Fruit fly (Drosophila melanogaster) whole organism, embryonic: ENCODE measurements around the gene Cmtr1.

Experiments used
- Aef1 ChIP-seq: fragments of 200-800 bp; sonication (Bioruptor generic); IDR thresholded peaks from 3 replicates; pipeline ENCODE4 v1.3.6; 2022; ENCODE audit warnings: missing biosample characterization, missing genetic modification characterization
- Asciz ChIP-seq: fragments of 200-800 bp; sonication (Bioruptor generic); optimal IDR thresholded peaks from 2 replicates; lab custom pipeline; 2017; ENCODE audit warnings: missing biosample characterization, mild to moderate bottlenecking, missing genetic modification characterization, missing genetic modification reagents
- Atf6 ChIP-seq: fragments of 200-800 bp; sonication (Bioruptor generic); IDR thresholded peaks from 2 replicates; pipeline ENCODE4 v1.3.6; 2022; ENCODE audit warnings: missing biosample characterization, missing genetic modification characterization
- CG11085 ChIP-seq: fragments of 200-800 bp; sonication (Bioruptor generic); IDR thresholded peaks from 2 replicates; pipeline ENCODE4 v1.3.6; 2022; ENCODE audit warnings: missing biosample characterization, missing genetic modification characterization
- CG13123 ChIP-seq: fragments of 200-800 bp; sonication (Bioruptor generic); optimal IDR thresholded peaks from 2 replicates; lab custom pipeline; 2016; ENCODE audit warnings: missing biosample characterization, missing genetic modification characterization
- CG13624 ChIP-seq: fragments of 200-800 bp; sonication (Bioruptor generic); optimal IDR thresholded peaks from 2 replicates; lab custom pipeline; 2016; ENCODE audit warnings: missing biosample characterization, missing genetic modification characterization
- CG14710 ChIP-seq: fragments of 200-800 bp; sonication (Bioruptor generic); optimal IDR thresholded peaks from 3 replicates; lab custom pipeline; 2019; ENCODE audit warnings: missing biosample characterization, mild to moderate bottlenecking, missing genetic modification characterization, moderate library complexity
- CG16813 ChIP-seq: fragments of 200-800 bp; sonication (Bioruptor generic); IDR thresholded peaks from 3 replicates; pipeline ENCODE4 v1.3.6; 2022; ENCODE audit warnings: missing biosample characterization, missing genetic modification characterization; ENCODE audit not compliant: partially characterized antibody
- CG18764 ChIP-seq: fragments of 200-800 bp; sonication (Bioruptor generic); optimal IDR thresholded peaks from 3 replicates; lab custom pipeline; 2016; ENCODE audit warnings: missing biosample characterization, missing genetic modification characterization
- CG2199 ChIP-seq: fragments of 200-800 bp; sonication (Bioruptor generic); IDR thresholded peaks from 3 replicates; pipeline ENCODE4 v1.3.6; 2022; ENCODE audit warnings: missing biosample characterization, missing genetic modification characterization
- CG32532 ChIP-seq: fragments of 200-800 bp; sonication (Bioruptor generic); IDR thresholded peaks from 2 replicates; pipeline ENCODE4 v1.3.6; 2022; ENCODE audit warnings: missing biosample characterization, missing genetic modification characterization
- CG34224 ChIP-seq: fragments of 200-800 bp; sonication (Bioruptor generic); IDR thresholded peaks from 3 replicates; pipeline ENCODE4 v1.3.6; 2022; ENCODE audit warnings: missing biosample characterization, missing genetic modification characterization; ENCODE audit not compliant: partially characterized antibody
- CG34376 ChIP-seq: fragments of 200-800 bp; sonication (Bioruptor generic); optimal IDR thresholded peaks from 2 replicates; lab custom pipeline; 2018; ENCODE audit warnings: missing biosample characterization, mild to moderate bottlenecking, missing genetic modification characterization
- CG5180 ChIP-seq: fragments of 200-800 bp; sonication (Bioruptor generic); optimal IDR thresholded peaks from 3 replicates; lab custom pipeline; 2017; ENCODE audit warnings: missing biosample characterization, missing genetic modification characterization, mild to moderate bottlenecking, moderate library complexity, missing genetic modification reagents
- CG9797 ChIP-seq: fragments of 200-800 bp; sonication (Bioruptor generic); optimal IDR thresholded peaks from 3 replicates; lab custom pipeline; 2018; ENCODE audit warnings: missing biosample characterization, mild to moderate bottlenecking, missing genetic modification characterization
- D19A ChIP-seq: fragments of 200-800 bp; optimal IDR thresholded peaks from 3 replicates; lab custom pipeline; 2019; ENCODE audit warnings: missing biosample characterization, mild to moderate bottlenecking, missing genetic modification characterization, moderate library complexity
- Dbx ChIP-seq: fragments of 200-800 bp; sonication (Bioruptor generic); IDR thresholded peaks from 3 replicates; pipeline ENCODE4 v1.3.6; 2022; ENCODE audit warnings: missing biosample characterization, missing genetic modification characterization
- Doc3 ChIP-seq: fragments of 200-800 bp; sonication (Bioruptor generic); IDR thresholded peaks from 3 replicates; pipeline ENCODE4 v1.3.6; 2022; ENCODE audit warnings: missing biosample characterization, missing genetic modification characterization; ENCODE audit not compliant: partially characterized antibody
- Ets97D ChIP-seq: fragments of 200-800 bp; sonication (Bioruptor generic); optimal IDR thresholded peaks from 3 replicates; lab custom pipeline; 2016; ENCODE audit warnings: missing biosample characterization, missing genetic modification characterization
- H15 ChIP-seq: fragments of 200-800 bp; sonication (Bioruptor generic); IDR thresholded peaks from 3 replicates; pipeline ENCODE4 v1.3.6; 2022; ENCODE audit warnings: missing biosample characterization, missing genetic modification characterization
- HLH54F ChIP-seq: fragments of 200-800 bp; sonication (Bioruptor generic); optimal IDR thresholded peaks from 3 replicates; lab custom pipeline; 2016; ENCODE audit warnings: missing biosample characterization, missing genetic modification characterization
- Hr3 ChIP-seq: fragments of 200-800 bp; sonication (Bioruptor generic); optimal IDR thresholded peaks from 3 replicates; lab custom pipeline; 2016; ENCODE audit warnings: missing biosample characterization, missing genetic modification characterization
- Hr51 ChIP-seq, 2 experiments: fragments of 200-800 bp; sonication (Bioruptor generic); optimal IDR thresholded peaks; 2 replicates in 1 of 2; 3 replicates in 1 of 2; lab custom pipeline; 2016 to 2018; ENCODE audit warnings: missing biosample characterization in 2 of 2, missing genetic modification characterization in 2 of 2, mild to moderate bottlenecking in 1 of 2, moderate library complexity in 1 of 2
- Hr78 ChIP-seq, 2 experiments: fragments of 200-800 bp in 1 of 2; fragments of >200 bp in 1 of 2; sonication (Bioruptor generic) in 1 of 2; optimal IDR thresholded peaks; 2 replicates each; lab custom pipeline; 2017 to 2019; ENCODE audit warnings: missing biosample characterization in 2 of 2, missing genetic modification characterization in 2 of 2, mild to moderate bottlenecking in 1 of 2, moderate library complexity in 1 of 2
- Med ChIP-seq: fragments of 200-800 bp; sonication (Bioruptor generic); peaks from one replicate; lab custom pipeline; 2016; ENCODE audit warnings: missing biosample characterization, missing genetic modification characterization, mild to moderate bottlenecking, inconsistent platforms, moderate library complexity
- Oli ChIP-seq: fragments of 200-800 bp; sonication (Bioruptor generic); optimal IDR thresholded peaks from 2 replicates; lab custom pipeline; 2018; ENCODE audit warnings: missing biosample characterization, mild to moderate bottlenecking, missing genetic modification characterization, moderate library complexity
- Opbp ChIP-seq: fragments of 200-800 bp; sonication (Bioruptor generic); IDR thresholded peaks from 3 replicates; pipeline ENCODE4 v1.3.6; 2022; ENCODE audit warnings: missing biosample characterization, missing genetic modification characterization; ENCODE audit not compliant: partially characterized antibody
- Pdp1 ChIP-seq, 2 experiments: fragments of 200-800 bp; sonication (Bioruptor generic); optimal IDR thresholded peaks; 3 replicates each; lab custom pipeline; 2016; ENCODE audit warnings: missing biosample characterization in 2 of 2, missing genetic modification characterization in 2 of 2, mild to moderate bottlenecking in 1 of 2, moderate library complexity in 1 of 2
- Rfx ChIP-seq: fragments of 200-800 bp; sonication (Bioruptor generic); IDR thresholded peaks from 2 replicates; pipeline ENCODE4 v1.3.6; 2022; ENCODE audit warnings: missing biosample characterization, missing genetic modification characterization
- Sox102F ChIP-seq: fragments of 200-800 bp; sonication (Bioruptor generic); optimal IDR thresholded peaks from 2 replicates; lab custom pipeline; 2018; ENCODE audit warnings: missing biosample characterization, mild to moderate bottlenecking, missing genetic modification characterization, moderate library complexity
- ab ChIP-seq: fragments of 200-800 bp; sonication (Bioruptor generic); optimal IDR thresholded peaks from 2 replicates; lab custom pipeline; 2016; ENCODE audit warnings: missing biosample characterization, missing genetic modification characterization
- ato ChIP-seq: fragments of 200-800 bp; sonication (Bioruptor generic); IDR thresholded peaks from 2 replicates; pipeline ENCODE4 v1.3.6; 2022; ENCODE audit warnings: missing biosample characterization, missing genetic modification characterization; ENCODE audit not compliant: partially characterized antibody
- chif ChIP-seq, 2 experiments: fragments of 200-800 bp; sonication (Bioruptor generic); optimal IDR thresholded peaks; 3 replicates each; lab custom pipeline; 2016; ENCODE audit warnings: missing biosample characterization in 2 of 2, missing genetic modification characterization in 2 of 2
- crp ChIP-seq, 2 experiments: fragments of 200-800 bp; sonication (Bioruptor generic); optimal IDR thresholded peaks; 2 replicates in 1 of 2; 3 replicates in 1 of 2; lab custom pipeline; 2017; ENCODE audit warnings: missing biosample characterization in 2 of 2, missing genetic modification characterization in 2 of 2, mild to moderate bottlenecking in 1 of 2, moderate library complexity in 1 of 2
- ems ChIP-seq: fragments of 200-800 bp; sonication (Bioruptor generic); optimal IDR thresholded peaks from 3 replicates; lab custom pipeline; 2016; ENCODE audit warnings: missing biosample characterization, missing genetic modification characterization
- esg ChIP-seq: fragments of 200-800 bp; sonication (Bioruptor generic); conservative IDR thresholded peaks from 2 replicates; pipeline ENCODE4 v1.3.6; 2022; ENCODE audit warnings: missing biosample characterization, missing genetic modification characterization
- hbn ChIP-seq: fragments of 200-800 bp; sonication (Bioruptor generic); IDR thresholded peaks from 2 replicates; pipeline ENCODE4 v1.3.6; 2022; ENCODE audit warnings: missing biosample characterization, missing genetic modification characterization; ENCODE audit not compliant: partially characterized antibody
- lbe ChIP-seq: fragments of 200-800 bp; sonication (Bioruptor generic); optimal IDR thresholded peaks from 2 replicates; lab custom pipeline; 2016; ENCODE audit warnings: missing biosample characterization, mild to moderate bottlenecking, missing genetic modification characterization
- lilli ChIP-seq: fragments of 200-800 bp; sonication (Bioruptor generic); optimal IDR thresholded peaks from 3 replicates; lab custom pipeline; 2016; ENCODE audit warnings: missing biosample characterization, missing genetic modification characterization
- org-1 ChIP-seq: fragments of 200-800 bp; sonication (Bioruptor generic); optimal IDR thresholded peaks from 2 replicates; lab custom pipeline; 2017; ENCODE audit warnings: missing biosample characterization, missing genetic modification characterization
- sens ChIP-seq: fragments of 200-800 bp; sonication (Bioruptor generic); peaks from one replicate; lab custom pipeline; 2016; ENCODE audit warnings: missing biosample characterization, missing genetic modification characterization
- sna ChIP-seq: fragments of 200-800 bp; sonication (Bioruptor generic); IDR thresholded peaks from 2 replicates; pipeline ENCODE4 v1.3.6; 2022; ENCODE audit warnings: missing biosample characterization, missing genetic modification characterization; ENCODE audit not compliant: partially characterized antibody
- sob ChIP-seq: fragments of 200-800 bp; sonication (Bioruptor generic); IDR thresholded peaks from 2 replicates; pipeline ENCODE4 v1.3.6; 2022; ENCODE audit warnings: missing biosample characterization, missing genetic modification characterization
- tll ChIP-seq, 2 experiments: fragments of 200-800 bp in 1 of 2; fragments of >200 bp in 1 of 2; sonication (Bioruptor generic) in 1 of 2; optimal IDR thresholded peaks; 2 replicates each; lab custom pipeline; 2017 to 2019; ENCODE audit warnings: missing biosample characterization in 2 of 2, missing genetic modification characterization in 2 of 2, mild to moderate bottlenecking in 1 of 2, moderate library complexity in 1 of 2
- trem ChIP-seq: fragments of 200-800 bp; optimal IDR thresholded peaks from 3 replicates; lab custom pipeline; 2019; ENCODE audit warnings: missing biosample characterization, mild to moderate bottlenecking, missing genetic modification characterization, moderate library complexity
- zen ChIP-seq: fragments of 200-800 bp; sonication (Bioruptor generic); optimal IDR thresholded peaks from 3 replicates; lab custom pipeline; 2018; ENCODE audit warnings: missing biosample characterization, mild to moderate bottlenecking, missing genetic modification characterization, moderate library complexity

Gene Cmtr1

dm6 chrX:4116834-4117736 is 16.3 kb upstream of the Cmtr1 start, which contains the start of the genes tyf and Tip60 (continued):
- TF ChIP-seq sob (GFP tag; lab: Robert Waterston, UW) (peak; percentile 41; the same call in 1 of the 2 replicates), D19A (tag; lab: Kevin White, UChicago) (no peak), Ets97D (GFP tag; lab: Kevin White, UChicago) (peak; percentile 25), Doc3 (GFP tag; lab: Robert Waterston, UW) (peak; percentile 37; the same call in 2 of the 3 replicates), tll (GFP tag; optimal IDR thresholded peaks at IDR 0.05; lab: Kevin White, UChicago) (no peak), Hr51 (GFP tag; optimal IDR thresholded peaks at IDR 0.05; lab: Kevin White, UChicago) (no peak), CG34224 (GFP tag; lab: Robert Waterston, UW) (peak; percentile 64; the same call in 2 of the 3 replicates), ato (peak; percentile 71), Rfx (GFP tag; lab: Robert Waterston, UW) (peak; percentile 61), Med (GFP tag; lab: Kevin White, UChicago) (peak; percentile 78), ems (GFP tag; lab: Kevin White, UChicago) (no peak), Hr78 (GFP tag; optimal IDR thresholded peaks at IDR 0.05; lab: Kevin White, UChicago) (peak in 1 of 2 experiments; percentile 29), crp (GFP tag; optimal IDR thresholded peaks at IDR 0.05; lab: Kevin White, UChicago) (peak in 1 of 2 experiments; percentile 24), CG34376 (GFP tag; lab: Kevin White, UChicago) (peak; percentile 20), Sox102F (GFP tag; lab: Kevin White, UChicago) (no peak), hbn (GFP tag; lab: Robert Waterston, UW) (peak; percentile 40; the same call in 1 of the 2 replicates), CG16813 (GFP tag; lab: Robert Waterston, UW) (peak; percentile 61), CG32532 (GFP tag; lab: Robert Waterston, UW) (peak; percentile 18; the same call in 1 of the 2 replicates), zen (tag; lab: Kevin White, UChicago) (peak; percentile 42), Opbp (peak; percentile 58; the same call in 1 of the 3 replicates), CG2199 (GFP tag; lab: Robert Waterston, UW) (0 out of 3 replicates have a peak, but pooled peaks have one; percentile 21), chif (GFP tag; optimal IDR thresholded peaks at IDR 0.05; lab: Kevin White, UChicago) (peak in 1 of 2 experiments; percentile 1), Dbx (GFP tag; lab: Robert Waterston, UW) (peak; percentile 37; the same call in 1 of the 3 replicates), org-1 (GFP tag; lab: Kevin White, UChicago) (no peak), CG11085 (GFP tag; lab: Robert Waterston, UW) (no peak), Asciz (GFP tag; lab: Kevin White, UChicago) (no peak), Hr3 (no peak), CG14710 (tag; lab: Kevin White, UChicago) (peak; percentile 42), Pdp1 (GFP tag; optimal IDR thresholded peaks at IDR 0.05; lab: Kevin White, UChicago) (no peak), sens (peak; percentile 78), H15 (GFP tag; lab: Robert Waterston, UW) (no peak), trem (tag; lab: Kevin White, UChicago) (peak; percentile 98), Oli (tag; lab: Kevin White, UChicago) (no peak), CG18764 (no peak), esg (GFP tag; lab: Robert Waterston, UW) (no peak), ab (GFP tag; lab: Kevin White, UChicago) (no peak), CG13123 (GFP tag; lab: Kevin White, UChicago) (no peak), CG13624 (GFP tag; lab: Kevin White, UChicago) (peak; percentile 17), sna (GFP tag; lab: Robert Waterston, UW) (0 out of 2 replicates have a peak, but pooled peaks have one; percentile 27), HLH54F (GFP tag; lab: Kevin White, UChicago) (peak; percentile 37), Atf6 (GFP tag; lab: Robert Waterston, UW) (peak; percentile 27; the same call in 1 of the 2 replicates), CG5180 (GFP tag; lab: Kevin White, UChicago) (no peak), lilli (GFP tag; lab: Kevin White, UChicago) (peak; percentile 23), Aef1 (GFP tag; lab: Robert Waterston, UW) (peak; percentile 15; the same call in 1 of the 3 replicates), CG9797 (GFP tag; lab: Kevin White, UChicago) (peak; percentile 36), lbe (GFP tag; lab: Kevin White, UChicago) (peak; percentile 11)
